Fruit fly (Drosophila melanogaster) whole organism, embryonic: ENCODE measurements around the gene Ptp99A.

Experiments
- Atf6 ChIP-seq: fragments of 200-800 bp; sonication (Bioruptor generic); IDR thresholded peaks from 2 replicates; pipeline ENCODE4 v1.3.6; 2022; ENCODE audit warnings: missing biosample characterization, missing genetic modification characterization
- Awh ChIP-seq: fragments of 200-800 bp; sonication (Bioruptor generic); IDR thresholded peaks from 2 replicates; pipeline ENCODE4, ENCODE4 v1.3.6; 2022; ENCODE audit warnings: missing biosample characterization, missing genetic modification characterization
- CG10366 ChIP-seq: fragments of 200-800 bp; sonication (Bioruptor generic); IDR thresholded peaks from 2 replicates; pipeline ENCODE4 v1.3.6; 2022; ENCODE audit warnings: missing biosample characterization, missing genetic modification characterization
- CG11504 ChIP-seq: fragments of 200-800 bp; sonication (Bioruptor generic); optimal IDR thresholded peaks from 3 replicates; lab custom pipeline; 2019; ENCODE audit warnings: missing biosample characterization, mild to moderate bottlenecking, missing genetic modification characterization, moderate library complexity
- CG12769 ChIP-seq: fragments of 200-800 bp; sonication (Bioruptor generic); optimal IDR thresholded peaks from 2 replicates; lab custom pipeline; 2019; ENCODE audit warnings: missing biosample characterization, mild to moderate bottlenecking, missing genetic modification characterization, moderate library complexity
- CG14014 ChIP-seq: fragments of 200-800 bp; sonication (Bioruptor generic); IDR thresholded peaks from 2 replicates; pipeline ENCODE4 v1.3.6; 2022; ENCODE audit warnings: missing biosample characterization, missing genetic modification characterization
- CG15269 ChIP-seq: fragments of 200-800 bp; sonication (Bioruptor generic); optimal IDR thresholded peaks from 2 replicates; lab custom pipeline; 2018; ENCODE audit warnings: missing biosample characterization, mild to moderate bottlenecking, missing genetic modification characterization, moderate library complexity
- CG1603 ChIP-seq: fragments of 200-800 bp; sonication (Bioruptor generic); optimal IDR thresholded peaks from 2 replicates; lab custom pipeline; 2019; ENCODE audit warnings: missing biosample characterization, mild to moderate bottlenecking, missing genetic modification characterization, moderate library complexity
- CG18599 ChIP-seq: fragments of 200-800 bp; sonication (Bioruptor generic); optimal IDR thresholded peaks from 3 replicates; lab custom pipeline; 2017; ENCODE audit warnings: missing biosample characterization, missing genetic modification characterization, mild to moderate bottlenecking, moderate library complexity, missing genetic modification reagents
- CG18764 ChIP-seq: fragments of 200-800 bp; sonication (Bioruptor generic); optimal IDR thresholded peaks from 3 replicates; lab custom pipeline; 2016; ENCODE audit warnings: missing biosample characterization, missing genetic modification characterization
- CG2678 ChIP-seq: fragments of 200-800 bp; sonication (Bioruptor generic); optimal IDR thresholded peaks from 3 replicates; lab custom pipeline; 2019; ENCODE audit warnings: missing biosample characterization, mild to moderate bottlenecking, missing genetic modification characterization, moderate library complexity
- CG32532 ChIP-seq: fragments of 200-800 bp; sonication (Bioruptor generic); IDR thresholded peaks from 2 replicates; pipeline ENCODE4 v1.3.6; 2022; ENCODE audit warnings: missing biosample characterization, missing genetic modification characterization
- CG34376 ChIP-seq: fragments of 200-800 bp; sonication (Bioruptor generic); optimal IDR thresholded peaks from 2 replicates; lab custom pipeline; 2018; ENCODE audit warnings: missing biosample characterization, mild to moderate bottlenecking, missing genetic modification characterization
- CG5953 ChIP-seq: fragments of 200-800 bp; sonication (Bioruptor generic); IDR thresholded peaks from 2 replicates; pipeline ENCODE4 v1.3.6; 2022; ENCODE audit warnings: missing biosample characterization, missing genetic modification characterization
- CG6689 ChIP-seq: fragments of 200-800 bp; sonication (Bioruptor generic); IDR thresholded peaks from 2 replicates; pipeline ENCODE4 v1.3.6; 2022; ENCODE audit warnings: missing biosample characterization, missing genetic modification characterization
- CG6765 ChIP-seq: fragments of 200-800 bp; sonication (Bioruptor generic); optimal IDR thresholded peaks from 3 replicates; lab custom pipeline; 2017; ENCODE audit warnings: missing biosample characterization, mild to moderate bottlenecking, missing genetic modification characterization
- CG7271 ChIP-seq: fragments of 200-800 bp; sonication (Bioruptor generic); optimal IDR thresholded peaks from 2 replicates; lab custom pipeline; 2018; ENCODE audit warnings: missing biosample characterization, mild to moderate bottlenecking, missing genetic modification characterization, moderate library complexity
- CG7839 ChIP-seq: fragments of 200-800 bp; sonication (Bioruptor generic); optimal IDR thresholded peaks from 3 replicates; lab custom pipeline; 2018; ENCODE audit warnings: missing biosample characterization, mild to moderate bottlenecking, missing genetic modification characterization, moderate library complexity
- CG8388 ChIP-seq: fragments of 200-800 bp; sonication (Bioruptor generic); optimal IDR thresholded peaks from 2 replicates; lab custom pipeline; 2019; ENCODE audit warnings: missing biosample characterization, mild to moderate bottlenecking, missing genetic modification characterization, moderate library complexity
- CG9932 ChIP-seq: fragments of 200-800 bp; sonication (Bioruptor generic); IDR thresholded peaks from 2 replicates; pipeline ENCODE4 v1.3.6; 2022; ENCODE audit warnings: missing biosample characterization, missing genetic modification characterization
- Fer1 ChIP-seq: fragments of 200-800 bp; sonication (Bioruptor generic); optimal IDR thresholded peaks from 2 replicates; lab custom pipeline; 2017; ENCODE audit warnings: missing biosample characterization, mild to moderate bottlenecking, missing genetic modification characterization
- Hey ChIP-seq: fragments of 200-800 bp; sonication (Bioruptor generic); optimal IDR thresholded peaks from 3 replicates; lab custom pipeline; 2018; ENCODE audit warnings: missing biosample characterization, mild to moderate bottlenecking, missing genetic modification characterization
- Mrtf ChIP-seq: fragments of 200-800 bp; sonication (Bioruptor generic); IDR thresholded peaks from 3 replicates; pipeline ENCODE4 v1.3.6; 2022; ENCODE audit warnings: missing biosample characterization, missing genetic modification characterization
- NK7.1 ChIP-seq: fragments of 200-800 bp; sonication (Bioruptor generic); optimal IDR thresholded peaks from 3 replicates; lab custom pipeline; 2016; ENCODE audit warnings: missing biosample characterization, missing genetic modification characterization
- Ptx1 ChIP-seq: fragments of 200-800 bp; sonication (Bioruptor generic); IDR thresholded peaks from 2 replicates; pipeline ENCODE4 v1.3.6; 2022; ENCODE audit warnings: missing biosample characterization, missing genetic modification characterization
- Rx ChIP-seq: fragments of 200-800 bp; sonication (Bioruptor generic); IDR thresholded peaks from 2 replicates; pipeline ENCODE4 v1.3.6; 2022; ENCODE audit warnings: missing biosample characterization, missing genetic modification characterization
- Stat92E ChIP-seq, 3 experiments: fragments of >200 bp in 2 of 3; fragments of 200-800 bp in 1 of 3; sonication (Bioruptor generic) in 1 of 3; optimal IDR thresholded peaks; 2 replicates each; lab custom pipeline; 2017 to 2019; ENCODE audit warnings: missing biosample characterization in 3 of 3, missing genetic modification characterization in 3 of 3, mild to moderate bottlenecking in 1 of 3, moderate library complexity in 1 of 3
- Xrp1 ChIP-seq: fragments of 200-800 bp; sonication (Bioruptor generic); IDR thresholded peaks from 2 replicates; pipeline ENCODE4 v1.3.6; 2022; ENCODE audit warnings: missing biosample characterization, missing genetic modification characterization
- dmrt99B ChIP-seq: fragments of 200-800 bp; sonication (Bioruptor generic); optimal IDR thresholded peaks from 2 replicates; lab custom pipeline; 2018; ENCODE audit warnings: missing biosample characterization, mild to moderate bottlenecking, missing genetic modification characterization, moderate library complexity
- dysf ChIP-seq: fragments of 200-800 bp; sonication (Bioruptor generic); IDR thresholded peaks from 3 replicates; pipeline ENCODE4 v1.3.6; 2022; ENCODE audit warnings: missing biosample characterization, missing genetic modification characterization
- grau ChIP-seq: fragments of 200-800 bp; optimal IDR thresholded peaks from 3 replicates; lab custom pipeline; 2019; ENCODE audit warnings: missing biosample characterization, mild to moderate bottlenecking, missing genetic modification characterization, moderate library complexity
- lab ChIP-seq: fragments of 200-800 bp; sonication (Bioruptor generic); optimal IDR thresholded peaks from 3 replicates; lab custom pipeline; 2017; ENCODE audit warnings: missing biosample characterization, missing genetic modification characterization, mild to moderate bottlenecking, moderate library complexity, missing genetic modification reagents
- lbe ChIP-seq: fragments of 200-800 bp; sonication (Bioruptor generic); optimal IDR thresholded peaks from 2 replicates; lab custom pipeline; 2016; ENCODE audit warnings: missing biosample characterization, mild to moderate bottlenecking, missing genetic modification characterization
- pan ChIP-seq, 4 experiments: fragments of >200 bp in 3 of 4; fragments of 200-800 bp in 1 of 4; sonication (Bioruptor generic) in 1 of 4; optimal IDR thresholded peaks in 3 of 4; IDR thresholded peaks in 1 of 4; 2 replicates each; pipeline versions ENCODE4 v1.3.6 to Lab custom; 2017 to 2022; ENCODE audit warnings: missing biosample characterization in 2 of 4, missing genetic modification characterization in 2 of 4, mixed read lengths in 1 of 4
- prd ChIP-seq, 3 experiments: fragments of >200 bp in 2 of 3; fragments of 200-800 bp in 1 of 3; sonication (Bioruptor generic) in 1 of 3; optimal IDR thresholded peaks in 2 of 3; IDR thresholded peaks in 1 of 3; 2 replicates in 2 of 3; 3 replicates in 1 of 3; pipeline versions ENCODE4 v1.3.6 to Lab custom; 2017 to 2022; ENCODE audit warnings: missing biosample characterization in 1 of 3, missing genetic modification characterization in 1 of 3
- ro ChIP-seq: fragments of 200-800 bp; sonication (Bioruptor generic); IDR thresholded peaks from 2 replicates; pipeline ENCODE4 v1.3.6; 2022; ENCODE audit warnings: missing biosample characterization, missing genetic modification characterization
- row ChIP-seq: fragments of 200-800 bp; sonication (Bioruptor generic); IDR thresholded peaks from 3 replicates; pipeline ENCODE4 v1.3.6; 2022; ENCODE audit warnings: missing biosample characterization, missing genetic modification characterization
- sc ChIP-seq, 3 experiments: fragments of >200 bp in 2 of 3; fragments of 200-800 bp in 1 of 3; sonication (Bioruptor generic) in 1 of 3; optimal IDR thresholded peaks; 2 replicates in 2 of 3; 3 replicates in 1 of 3; lab custom pipeline; 2017; ENCODE audit warnings: mild to moderate bottlenecking in 1 of 3, missing biosample characterization in 1 of 3, missing genetic modification characterization in 1 of 3, missing genetic modification reagents in 1 of 3
- sd ChIP-seq: fragments of 200-800 bp; sonication (Bioruptor generic); optimal IDR thresholded peaks from 3 replicates; lab custom pipeline; 2018; ENCODE audit warnings: missing biosample characterization, mild to moderate bottlenecking, missing genetic modification characterization, moderate library complexity
- seq ChIP-seq: fragments of 200-800 bp; sonication (Bioruptor generic); IDR thresholded peaks from 2 replicates; pipeline ENCODE4 v1.3.6; 2022; ENCODE audit warnings: missing biosample characterization, missing genetic modification characterization
- slbo ChIP-seq: fragments of 200-800 bp; sonication (Bioruptor generic); IDR thresholded peaks from 2 replicates; pipeline ENCODE4 v1.3.6; 2022; ENCODE audit warnings: missing biosample characterization, missing genetic modification characterization
- sob ChIP-seq: fragments of 200-800 bp; sonication (Bioruptor generic); IDR thresholded peaks from 2 replicates; pipeline ENCODE4 v1.3.6; 2022; ENCODE audit warnings: missing biosample characterization, missing genetic modification characterization
- stc ChIP-seq: fragments of 200-800 bp; sonication (Bioruptor generic); IDR thresholded peaks from 2 replicates; pipeline ENCODE4 v1.3.6; 2022; ENCODE audit warnings: missing biosample characterization, missing genetic modification characterization
- ttk ChIP-seq: fragments of 200-800 bp; sonication (Bioruptor generic); IDR thresholded peaks from 2 replicates; pipeline ENCODE4 v2.1.2; 2022; ENCODE audit warnings: missing biosample characterization, missing genetic modification characterization
- wor ChIP-seq: fragments of 200-800 bp; sonication (Bioruptor generic); IDR thresholded peaks from 2 replicates; pipeline ENCODE4 v1.3.6; 2022; ENCODE audit warnings: missing biosample characterization, missing genetic modification characterization
- zfh2 ChIP-seq: fragments of 200-800 bp; sonication (Bioruptor generic); optimal IDR thresholded peaks from 2 replicates; lab custom pipeline; 2016; ENCODE audit warnings: missing biosample characterization, missing genetic modification characterization

The Ptp99A gene

dm6 chr3R:29377342-29377741 is at the start of gene Ptp99A (continued):
- no peak for TF ChIP-seq CG18764 (GFP tag; lab: Kevin White, UChicago)
- TF ChIP-seq lbe (GFP tag; lab: Kevin White, UChicago) = no peak
- no peak for TF ChIP-seq sd (tag; lab: Kevin White, UChicago)
- no peak for TF ChIP-seq ro (GFP tag; lab: Robert Waterston, UW)
- TF ChIP-seq, all 482 proteins: peak for 15

dm6 chr3R:29328607-29329006 is 48.8 kb upstream of the Ptp99A start:
- peak; percentile 65 for TF ChIP-seq slbo (GFP tag; lab: Robert Waterston, UW)
- peak; percentile 49; the same call in 1 of the 2 replicates for TF ChIP-seq stc
- TF ChIP-seq dmrt99B = peak; percentile 19
- TF ChIP-seq row (GFP tag; lab: Robert Waterston, UW) = peak; percentile 64
- 0 out of 2 replicates have a peak, but pooled peaks have one; percentile 9 for TF ChIP-seq CG5953 (GFP tag; lab: Robert Waterston, UW)
- TF ChIP-seq CG12769 (tag; lab: Kevin White, UChicago) = peak; percentile 8
- 0 out of 2 replicates have a peak, but pooled peaks have one; percentile 28 for TF ChIP-seq seq (GFP tag; lab: Robert Waterston, UW)
- no peak for TF ChIP-seq CG6765 (GFP tag; lab: Kevin White, UChicago)
- peak; percentile 16; the same call in 1 of the 2 replicates for TF ChIP-seq wor (GFP tag; lab: Robert Waterston, UW)
- peak; percentile 31 for TF ChIP-seq CG32532 (GFP tag; lab: Robert Waterston, UW)
- TF ChIP-seq grau = peak; percentile 13
- TF ChIP-seq Mrtf (GFP tag; lab: Robert Waterston, UW) = peak; percentile 44; the same call in 1 of the 3 replicates
- TF ChIP-seq lab (GFP tag; lab: Kevin White, UChicago) = peak; percentile 42
- peak; percentile 17; the same call in 1 of the 2 replicates for TF ChIP-seq sob (GFP tag; lab: Robert Waterston, UW)
- TF ChIP-seq Hey (tag; lab: Kevin White, UChicago) = no peak
- TF ChIP-seq NK7.1 = no peak
- TF ChIP-seq Stat92E (GFP tag; optimal IDR thresholded peaks at IDR 0.05; lab: Kevin White, UChicago) = no peak
- peak; percentile 6 for TF ChIP-seq Fer1 (GFP tag; lab: Kevin White, UChicago)
- no peak for TF ChIP-seq CG7271 (tag; lab: Kevin White, UChicago)
- no peak for TF ChIP-seq prd (optimal IDR thresholded peaks at IDR 0.05; lab: Kevin White, UChicago)
- TF ChIP-seq prd (GFP tag; IDR thresholded peaks at IDR 0.05; lab: Robert Waterston, UW) = 0 out of 3 replicates have a peak, but pooled peaks have one; percentile 33
- TF ChIP-seq CG8388 (GFP tag; lab: Kevin White, UChicago) = peak; percentile 39
- 0 out of 2 replicates have a peak, but pooled peaks have one; percentile 16 for TF ChIP-seq ttk (GFP tag; lab: Robert Waterston, UW)
- TF ChIP-seq CG7839 (tag; lab: Kevin White, UChicago) = peak; percentile 7
- 0 out of 2 replicates have a peak, but pooled peaks have one; percentile 16 for TF ChIP-seq CG10366 (GFP tag; lab: Robert Waterston, UW)
- peak; percentile 48 for TF ChIP-seq Ptx1 (GFP tag; lab: Robert Waterston, UW)
- TF ChIP-seq CG6689 = 0 out of 2 replicates have a peak, but pooled peaks have one; percentile 6
- TF ChIP-seq CG9932 (GFP tag; lab: Robert Waterston, UW) = peak; percentile 48; the same call in 1 of the 2 replicates
- no peak for TF ChIP-seq Rx (GFP tag; lab: Robert Waterston, UW)
- peak; percentile 54 for TF ChIP-seq CG18599
- TF ChIP-seq CG15269 = peak; percentile 13
- TF ChIP-seq CG11504 (tag; lab: Kevin White, UChicago) = peak; percentile 5
- no peak for TF ChIP-seq CG34376 (GFP tag; lab: Kevin White, UChicago)
- TF ChIP-seq Xrp1 (GFP tag; lab: Robert Waterston, UW) = peak; percentile 17; the same call in 1 of the 2 replicates
- TF ChIP-seq CG2678 = peak; percentile 43
- TF ChIP-seq pan (optimal IDR thresholded peaks at IDR 0.05; lab: Kevin White, UChicago) = no peak
- peak in 1 of 2 experiments; percentile 58 for TF ChIP-seq pan (GFP tag; optimal IDR thresholded peaks at IDR 0.05 in 1 of 2, IDR thresholded peaks at IDR 0.05 in 1 of 2)
- peak; percentile 2 for TF ChIP-seq CG1603 (tag; lab: Kevin White, UChicago)
- TF ChIP-seq Atf6 (GFP tag; lab: Robert Waterston, UW) = peak; percentile 43
- no peak for TF ChIP-seq zfh2 (GFP tag; lab: Kevin White, UChicago)
- TF ChIP-seq sc (optimal IDR thresholded peaks at IDR 0.05; lab: Kevin White, UChicago) = no peak
- no peak for TF ChIP-seq sc (GFP tag; optimal IDR thresholded peaks at IDR 0.05; lab: Kevin White, UChicago)
- peak; percentile 53; the same call in 2 of the 3 replicates for TF ChIP-seq dysf (GFP tag; lab: Robert Waterston, UW)
- 0 out of 2 replicates have a peak, but pooled peaks have one; percentile 23 for TF ChIP-seq CG14014
- TF ChIP-seq Awh (GFP tag; lab: Robert Waterston, UW) = peak; percentile 38; the same call in 1 of the 2 replicates
